Worm (Caenorhabditis elegans) whole organism, L2 larva: ENCODE measurements around the gene T14B4.20.

Source experiments
- egl-27 ChIP-seq: sonication (generic microtip); optimal IDR thresholded peaks from 3 replicates; lab custom pipeline; 2017; ENCODE audit warnings: missing biosample characterization, missing genetic modification reagents, missing genetic modification characterization
- mab-5 ChIP-seq: fragments of 150-350 bp; optimal IDR thresholded peaks from 2 replicates; lab custom pipeline; 2014; ENCODE audit warnings: missing biosample characterization, missing genetic modification characterization
- nhr-237 ChIP-seq: fragments of 150-350 bp; optimal IDR thresholded peaks from 2 replicates; lab custom pipeline; 2014; ENCODE audit warnings: missing biosample characterization, missing genetic modification characterization
- sma-3 ChIP-seq: sonication (generic microtip); optimal IDR thresholded peaks from 2 replicates; lab custom pipeline; 2016; ENCODE audit warnings: missing genetic modification reagents, missing genetic modification characterization, missing compliant biosample characterization

- TF ChIP-seq sma-3 (no peak), mab-5 (tag; lab: Kevin White, UChicago) (no peak), egl-27 (tag; lab: Kevin White, UChicago) (no peak), nhr-237 (tag; lab: Kevin White, UChicago) (no peak)
Observed at ce11 chrII:6752027-6752426, 35.3 kb downstream of the T14B4.20 start, which contains the start of gene F41G3.19.
